Worm (Caenorhabditis elegans): ENCODE measurements around the gene clec-48.

DNA sequence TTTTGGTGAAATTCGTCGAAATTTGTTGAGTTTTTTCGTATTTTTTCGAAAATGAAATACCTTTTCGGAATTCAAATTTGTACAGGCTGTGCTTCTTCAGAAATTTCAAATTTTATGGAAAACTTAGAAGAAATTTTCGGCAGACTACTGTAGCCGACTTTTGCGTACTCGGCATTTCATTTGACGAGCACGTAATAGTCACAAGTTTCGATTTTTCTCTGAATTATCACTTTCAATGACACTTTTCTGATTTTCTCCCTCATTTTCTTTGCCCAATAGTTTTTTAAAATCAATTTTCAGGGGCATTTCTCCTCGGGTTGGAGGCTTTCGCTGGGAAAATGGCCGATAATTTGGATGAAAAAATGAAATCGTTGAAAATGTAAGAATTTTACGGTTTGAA lies 34.2 kb upstream of the clec-48 start, which contains the start of gene fbxa-107:
- TF ChIP-seq W03F9.2 (tag; optimal IDR thresholded peaks at IDR 0.05), result no peak
- TF ChIP-seq dao-5 (tag; optimal IDR thresholded peaks at IDR 0.05), result no peak
- no peak for TF ChIP-seq him-1 (tag; optimal IDR thresholded peaks at IDR 0.05)

All from whole organism, L4/young adult.